Worm (Caenorhabditis elegans): ENCODE results near the gene mab-9.

DNA sequence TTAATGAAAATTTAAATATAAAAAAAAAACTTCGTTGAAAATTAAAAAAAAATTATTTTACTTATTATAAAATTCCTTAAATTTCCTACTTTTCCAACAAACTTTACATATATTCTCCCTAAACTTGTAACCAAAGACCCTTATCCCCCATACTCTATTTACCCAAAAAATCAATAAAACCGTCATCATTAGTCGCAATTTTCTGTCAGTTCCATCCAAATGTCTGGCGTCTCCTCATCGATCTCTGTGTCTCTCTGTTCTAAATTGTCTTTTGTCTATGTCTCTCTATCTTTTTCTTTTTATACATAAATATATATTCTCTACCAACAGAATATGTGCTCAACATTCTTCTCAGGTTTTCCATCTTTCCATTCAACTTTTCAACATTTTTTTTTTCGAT is 39.5 kb downstream of the mab-9 start:
- TF ChIP-seq him-1 (tag; optimal IDR thresholded peaks at IDR 0.05) (no peak), W03F9.2 (tag; optimal IDR thresholded peaks at IDR 0.05) (no peak)

Measured in whole organism, L4/young adult.